Fruit fly (Drosophila melanogaster) whole organism, prepupa: ENCODE results near the gene CG31468.

ENCODE experiments used
- Hr39 ChIP-seq: fragments of 200-800 bp; sonication (Bioruptor generic); optimal IDR thresholded peaks from 2 replicates; lab custom pipeline; 2016; ENCODE audit warnings: missing biosample characterization, missing genetic modification characterization
- topi ChIP-seq: fragments of 200-800 bp; sonication (Bioruptor generic); optimal IDR thresholded peaks from 3 replicates; lab custom pipeline; 2016; ENCODE audit warnings: missing biosample characterization, missing genetic modification characterization

DNA sequence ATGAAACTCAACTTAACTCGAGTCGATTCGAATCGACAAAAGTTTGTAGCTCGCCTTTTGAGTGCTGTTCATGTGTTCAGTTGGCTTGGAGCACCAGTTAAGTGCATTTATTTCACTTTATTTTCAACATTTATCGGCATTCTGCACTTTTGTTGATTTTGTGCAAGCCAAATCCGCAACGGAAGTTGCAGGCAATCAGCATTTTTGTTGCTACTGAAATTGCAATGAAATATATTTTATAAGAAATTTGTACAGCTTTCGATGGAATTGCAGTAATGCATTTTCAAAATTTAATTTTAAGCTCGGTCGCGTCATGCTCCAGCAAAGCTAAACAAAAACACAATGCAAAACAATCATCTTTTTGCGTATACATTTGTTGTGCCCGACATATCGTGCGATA, 41.2 kb downstream of the CG31468 start:
- no peak for TF ChIP-seq topi
- TF ChIP-seq Hr39 (GFP tag; lab: Kevin White, UChicago): no peak
